Worm (Caenorhabditis elegans) whole organism, mixed stage, embryonic: Measurements from ENCODE around the gene C17C3.11.

ENCODE experiments used
- blmp-1 ChIP-seq: fragments of 150-350 bp; optimal IDR thresholded peaks from 2 replicates; lab custom pipeline; 2014; ENCODE audit warnings: missing biosample characterization, missing genetic modification characterization
- lin-13 ChIP-seq: fragments of 150-350 bp; optimal IDR thresholded peaks from 2 replicates; lab custom pipeline; 2014; ENCODE audit warnings: missing biosample characterization, missing genetic modification characterization
- mep-1 ChIP-seq: fragments of 150-350 bp; optimal IDR thresholded peaks from 2 replicates; lab custom pipeline; 2017; ENCODE audit warnings: missing biosample characterization, missing genetic modification reagents, missing genetic modification characterization, inconsistent platforms
- nhr-28 ChIP-seq: fragments of 150-350 bp; optimal IDR thresholded peaks from 2 replicates; lab custom pipeline; 2014; ENCODE audit warnings: missing biosample characterization, missing genetic modification characterization
- nhr-76 ChIP-seq: sonication (generic microtip); optimal IDR thresholded peaks from 2 replicates; lab custom pipeline; 2017; ENCODE audit warnings: missing biosample characterization, missing genetic modification characterization
- pha-4 ChIP-seq: fragments of 150-350 bp; optimal IDR thresholded peaks from 2 replicates; lab custom pipeline; 2018; ENCODE audit warnings: missing biosample characterization, missing genetic modification reagents, missing genetic modification characterization
- snpc-4 ChIP-seq: fragments of 150-350 bp; optimal IDR thresholded peaks from 2 replicates; lab custom pipeline; 2014; ENCODE audit warnings: missing biosample characterization, missing genetic modification characterization
- sptf-1 ChIP-seq: sonication (generic microtip); optimal IDR thresholded peaks from 2 replicates; lab custom pipeline; 2017; ENCODE audit warnings: mild to moderate bottlenecking, missing genetic modification characterization, moderate library complexity, missing compliant biosample characterization
- unc-39 ChIP-seq: fragments of 150-350 bp; optimal IDR thresholded peaks from 2 replicates; lab custom pipeline; 2014; ENCODE audit warnings: missing biosample characterization, missing genetic modification characterization

- TF ChIP-seq nhr-76 (tag; lab: Kevin White, UChicago) (no peak), sptf-1 (tag; lab: Kevin White, UChicago) (no peak), lin-13 (tag; lab: Kevin White, UChicago) (no peak), nhr-28 (tag; lab: Kevin White, UChicago) (no peak), snpc-4 (no peak), mep-1 (tag; lab: Kevin White, UChicago) (no peak), pha-4 (tag; lab: Kevin White, UChicago) (no peak), unc-39 (tag; lab: Kevin White, UChicago) (no peak), blmp-1 (tag; lab: Kevin White, UChicago) (no peak)
Observed at ce11 chrII:5585788-5586187, 48.2 kb downstream of the C17C3.11 start, which contains the start of gene lys-8.
